Worm (Caenorhabditis elegans) whole organism, dauer: ENCODE data around the gene Y77E11A.23.

ENCODE experiments used
- unc-62 ChIP-seq: sonication (generic microtip); optimal IDR thresholded peaks from 2 replicates; lab custom pipeline; 2017; ENCODE audit warnings: missing biosample characterization, missing genetic modification reagents, missing genetic modification characterization

Y77E11A.23 gene

DNA sequence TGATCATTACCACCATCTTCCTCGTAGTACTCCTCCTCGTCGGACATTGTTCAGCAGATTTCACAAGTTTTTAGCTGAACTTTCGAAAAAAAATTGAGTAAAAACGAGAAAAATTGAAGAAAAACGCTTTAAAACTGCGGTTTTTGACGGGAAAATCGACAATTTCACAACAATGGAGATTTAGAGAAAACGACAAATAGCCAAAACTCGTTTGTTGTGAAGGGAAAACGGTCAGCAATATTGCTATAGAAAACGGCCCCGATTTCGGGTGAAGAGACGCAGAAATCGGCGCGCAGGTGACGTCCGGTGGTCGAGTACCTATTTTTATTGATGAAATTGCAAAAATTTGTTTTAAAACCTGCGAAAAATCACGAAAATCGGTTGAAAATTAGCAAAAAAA, 15.8 kb upstream of the Y77E11A.23 start, which contains the start of gene clp-7:
clp-7 (minus strand) TSS at position 47 of the 400 bp plus-strand sequence.
- no peak for TF ChIP-seq unc-62 (GFP tag; lab: Kevin White, UChicago)

DNA sequence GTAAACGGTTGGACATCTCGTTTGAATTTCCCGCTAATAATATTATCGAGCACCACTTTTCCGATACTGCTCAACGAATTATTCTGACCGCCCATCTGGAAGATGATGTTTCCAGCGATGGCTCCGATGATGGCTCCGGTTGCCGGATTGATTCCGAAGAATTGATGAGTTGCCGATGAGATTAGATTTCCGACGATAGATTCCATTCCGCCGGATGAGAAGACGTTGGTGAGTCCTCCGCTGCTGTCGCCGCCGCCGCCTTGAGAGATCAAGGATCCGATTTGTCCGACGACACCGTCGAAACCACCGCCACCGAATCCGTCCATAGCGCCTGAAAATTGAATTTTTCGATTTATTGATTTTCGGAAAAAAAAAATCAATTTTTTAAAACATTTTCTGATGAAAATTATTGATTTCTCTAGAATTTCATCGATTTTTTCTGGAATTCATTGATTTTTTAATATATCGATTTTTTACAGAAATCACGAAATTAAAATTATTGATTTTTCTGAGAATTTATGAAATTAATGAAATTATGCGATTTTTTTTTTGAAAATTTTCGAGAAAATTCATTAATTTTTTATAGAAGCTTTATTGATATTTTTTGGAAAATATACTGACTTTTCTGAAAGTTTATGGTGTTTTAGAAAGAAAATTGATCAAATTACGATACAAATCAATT, 14.0 kb upstream of the Y77E11A.23 start:
- TF ChIP-seq unc-62 (GFP tag; lab: Kevin White, UChicago): no peak

DNA sequence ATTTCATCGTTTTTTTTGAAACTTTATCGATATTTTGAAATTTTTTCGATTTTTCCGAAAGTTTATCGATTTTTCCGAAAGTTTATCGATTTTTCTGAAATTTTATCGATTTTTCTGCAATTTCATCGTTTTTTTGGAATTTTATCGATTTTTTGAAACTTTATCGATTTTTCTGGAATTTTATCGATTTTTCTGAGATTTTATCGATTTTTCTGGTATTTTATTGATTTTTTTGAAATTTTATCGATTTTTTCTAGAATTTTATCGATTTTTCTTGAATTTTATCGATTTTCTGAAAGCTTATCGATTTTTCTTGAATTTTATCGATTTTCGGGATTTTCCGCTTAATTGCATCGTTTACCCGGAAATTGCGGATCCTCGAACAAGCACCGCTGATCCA, 13.3 kb upstream of the Y77E11A.23 start:
- no peak for TF ChIP-seq unc-62 (GFP tag; lab: Kevin White, UChicago)

ce11 chrIV:1437625-1438024, 7.5 kb upstream of the Y77E11A.23 start:
- TF ChIP-seq unc-62 (GFP tag; lab: Kevin White, UChicago): no peak

- no peak for TF ChIP-seq unc-62 (GFP tag; lab: Kevin White, UChicago)
These were observed 5.0 kb upstream of the Y77E11A.23 start for ce11 chrIV:1435159-1435558.

ce11 chrIV:1434554-1435089, 4.5 kb upstream of the Y77E11A.23 start, which contains the start of gene clp-6:
Gene clp-6, minus strand, starts transcription at chrIV:1435039.
- TF ChIP-seq unc-62 (GFP tag; lab: Kevin White, UChicago): no peak

ce11 chrIV:1433978-1434377, 3.8 kb upstream of the Y77E11A.23 start:
- TF ChIP-seq unc-62 (GFP tag; lab: Kevin White, UChicago): no peak

ce11 chrIV:1427283-1427682, 2.9 kb downstream of the Y77E11A.23 start, which contains the start of gene clec-171:
Gene clec-171, minus strand, starts transcription at chrIV:1427383.
- no peak for TF ChIP-seq unc-62 (GFP tag; lab: Kevin White, UChicago)

DNA sequence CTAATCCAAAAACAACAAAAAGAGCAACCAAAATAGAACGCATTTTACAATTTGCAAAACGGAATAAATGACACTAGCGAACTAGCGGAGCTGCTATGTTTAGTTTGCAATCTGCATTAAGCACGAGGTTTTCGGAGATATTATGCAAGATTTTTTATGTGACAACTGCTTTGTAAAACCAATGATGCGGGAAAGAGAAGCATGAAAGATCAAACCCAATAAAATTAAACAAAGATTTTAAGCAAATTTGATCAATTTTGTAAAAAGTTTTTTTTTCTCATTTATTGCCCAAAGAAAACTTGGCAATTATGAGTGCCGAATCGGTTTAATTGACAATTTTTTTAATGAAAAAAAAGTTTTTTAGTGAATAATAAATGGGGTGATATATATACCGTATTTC, 5.2 kb downstream of the Y77E11A.23 start, which contains the start of gene Y77E11A.8:
Y77E11A.8 (minus strand) TSS at position 101 of the 400 bp plus-strand sequence.
- TF ChIP-seq unc-62 (GFP tag; lab: Kevin White, UChicago): no peak

DNA sequence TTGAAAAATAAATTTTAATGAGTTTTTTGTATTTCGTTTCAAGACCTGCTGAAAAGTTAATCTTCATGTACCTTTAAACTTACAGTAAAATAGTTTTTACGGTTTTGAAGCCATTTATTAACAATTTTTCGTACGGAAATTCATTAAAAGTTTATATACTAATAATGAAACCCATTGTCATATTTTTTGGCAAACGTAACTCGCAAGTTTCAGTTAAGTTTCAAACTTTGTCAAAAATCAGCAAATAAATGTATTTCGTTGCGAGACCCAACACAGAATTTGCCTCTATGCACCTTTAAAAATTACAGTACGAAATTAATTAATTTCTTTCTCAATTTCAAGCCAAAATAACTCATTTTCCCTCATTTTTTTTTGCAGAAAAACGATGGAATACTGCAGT, 9.6 kb downstream of the Y77E11A.23 start, which contains the start of gene jtr-1:
jtr-1 (plus strand) TSS at position 327 of the 400 bp plus-strand sequence.
- no peak for TF ChIP-seq unc-62 (GFP tag; lab: Kevin White, UChicago)

ce11 chrIV:1419795-1420509, 10.2 kb downstream of the Y77E11A.23 start, which contains the start of gene Y77E11A.7:
Gene Y77E11A.7, minus strand, starts transcription at chrIV:1419849.
- no peak for TF ChIP-seq unc-62 (GFP tag; lab: Kevin White, UChicago)

DNA sequence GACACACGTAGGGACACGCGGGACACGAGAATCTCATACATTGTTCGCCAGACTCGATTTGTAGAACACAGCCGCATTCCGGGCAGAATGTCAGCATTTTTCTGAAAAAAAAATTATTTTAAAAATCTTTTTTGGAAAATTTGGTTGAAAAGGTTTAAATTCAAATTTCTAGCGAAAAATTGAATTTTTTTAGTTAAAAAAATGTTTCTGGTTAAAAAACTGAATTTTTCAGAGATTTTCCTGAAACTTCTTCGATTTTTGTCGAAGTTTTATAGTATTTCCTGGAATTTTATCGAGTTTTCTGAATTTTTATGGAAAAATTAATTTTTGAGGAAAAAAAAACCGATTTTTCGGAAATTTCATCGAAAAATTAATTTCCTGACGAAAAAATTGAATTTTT, 20.2 kb downstream of the Y77E11A.23 start, which contains the start of gene rpc-11:
rpc-11 (minus strand) TSS at position 101 of the 400 bp plus-strand sequence.
- no peak for TF ChIP-seq unc-62 (GFP tag; lab: Kevin White, UChicago)

- TF ChIP-seq unc-62 (GFP tag; lab: Kevin White, UChicago): no peak
These were observed 21.4 kb downstream of the Y77E11A.23 start for ce11 chrIV:1408718-1409117.

- no peak for TF ChIP-seq unc-62 (GFP tag; lab: Kevin White, UChicago)
These were observed 22.0 kb downstream of the Y77E11A.23 start for ce11 chrIV:1408137-1408536.

- no peak for TF ChIP-seq unc-62 (GFP tag; lab: Kevin White, UChicago)
These were observed 22.7 kb downstream of the Y77E11A.23 start for ce11 chrIV:1407507-1407906.

DNA sequence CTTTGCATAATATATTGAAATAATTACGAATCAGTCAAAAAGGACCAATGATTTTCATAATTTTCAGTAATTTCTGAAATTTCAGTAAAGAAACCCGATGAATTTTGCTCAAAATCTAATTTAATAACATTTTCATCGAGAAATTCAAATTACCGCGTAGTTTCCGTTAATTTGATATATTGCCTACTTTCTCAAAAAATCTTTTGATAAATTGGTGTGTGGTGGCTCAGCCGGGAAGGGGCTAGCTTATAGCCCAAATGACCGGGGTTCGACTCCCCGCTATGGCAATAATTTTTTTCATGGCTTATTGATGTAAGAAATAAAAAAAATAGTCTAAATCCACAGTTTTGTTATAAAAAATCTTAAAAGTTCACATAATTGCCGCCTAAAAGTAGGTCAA, 23.1 kb downstream of the Y77E11A.23 start:
- TF ChIP-seq unc-62 (GFP tag; lab: Kevin White, UChicago): no peak
